Fruit fly (Drosophila melanogaster) S2 (cell line): Measurements from ENCODE around the gene Gr98a.

Experiments
- CG8478 ChIP-seq: fragments of >200 bp; optimal IDR thresholded peaks from 2 replicates; lab custom pipeline; 2018
- CTCF ChIP-seq, 2 experiments: fragments of >200 bp; optimal IDR thresholded peaks; 2 replicates each; lab custom pipeline; 2018

Gr98a gene

dm6 chr3R:27520415-27520916 is 32.7 kb downstream of the Gr98a start, which contains the start of gene CG12885:
Gene CG12885, plus strand, starts transcription at chr3R:27520866.
- TF ChIP-seq CG8478 (lab: Kevin White, UChicago) (no peak), CTCF (optimal IDR thresholded peaks at IDR 0.05; lab: Kevin White, UChicago) (no peak)

DNA sequence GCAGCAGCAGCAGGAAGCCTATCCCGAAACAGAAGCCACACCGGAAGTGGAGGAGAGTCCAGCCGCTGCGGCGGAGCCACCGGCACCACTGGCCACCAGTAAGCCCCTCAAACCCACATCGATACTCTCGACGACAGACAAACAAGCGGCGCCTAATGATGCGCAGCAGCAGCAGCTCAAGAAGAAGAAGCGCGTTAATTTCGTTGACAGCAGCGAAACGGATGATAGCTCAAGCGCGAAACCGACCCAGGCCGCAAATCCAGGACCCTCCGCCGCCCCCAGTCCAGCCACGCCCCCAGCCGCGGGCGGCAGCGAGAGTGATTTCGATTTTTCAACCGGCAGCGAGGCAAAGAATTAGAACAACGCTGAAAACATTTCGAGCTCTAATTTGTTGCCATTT is 45.5 kb downstream of the Gr98a start:
- TF ChIP-seq CG8478 (lab: Kevin White, UChicago), result no peak
